Worm (Caenorhabditis elegans): ENCODE data around the gene Y43F4A.1.
A peak's percentile ranks its signal among the peaks of the same experiment; 100 is the strongest.

Gene Y43F4A.1

DNA sequence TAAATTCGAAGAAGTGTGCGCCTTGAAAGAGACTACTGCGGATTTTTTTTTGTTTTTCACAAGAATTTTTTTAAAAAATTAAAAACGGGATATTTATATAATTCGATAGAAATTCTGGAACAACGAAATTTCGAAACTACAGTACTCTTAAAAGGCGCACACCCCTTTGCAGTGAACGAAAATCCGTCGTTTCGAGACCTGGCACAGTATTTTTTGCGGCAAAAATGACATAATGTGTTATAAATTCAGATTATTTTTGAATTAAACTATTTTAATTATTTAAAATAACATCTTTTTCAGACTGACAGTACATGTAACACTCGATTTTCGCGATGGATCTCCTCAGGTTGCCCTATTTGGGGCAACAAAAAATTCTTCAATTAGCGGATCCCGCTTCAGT, 40.1 kb downstream of the Y43F4A.1 start, which contains the start of gene F56A8.4:
F56A8.4 (plus strand) TSS at position 301 of the 400 bp plus-strand sequence.
- TF ChIP-seq ceh-83 (GFP tag; optimal IDR thresholded peaks at IDR 0.05), result peak; percentile 1
- no peak for TF ChIP-seq elt-1 (tag; optimal IDR thresholded peaks at IDR 0.05; ENCODE audit: borderline replicate concordance, insufficient read depth)

DNA sequence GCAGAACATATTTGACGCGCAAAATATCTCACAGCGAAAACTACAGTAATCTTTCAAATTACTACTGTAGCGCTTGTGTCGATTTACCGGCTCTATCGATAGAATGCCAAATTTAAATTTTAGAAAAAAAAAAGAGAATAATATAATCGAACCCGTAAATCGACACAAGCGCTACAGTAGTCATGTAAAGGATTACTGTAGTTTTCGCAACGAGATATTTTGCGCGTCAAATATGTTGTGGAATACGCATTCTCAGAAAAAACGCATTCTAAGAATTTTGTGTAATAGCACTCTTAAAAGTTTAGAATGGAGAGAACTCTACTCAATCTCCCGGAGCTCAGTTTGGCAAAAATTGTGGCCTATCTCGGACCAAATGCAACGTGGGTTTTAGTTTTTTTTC, 42.7 kb downstream of the Y43F4A.1 start, which contains the start of gene F56A8.5:
F56A8.5 (plus strand) TSS at position 301 of the 400 bp plus-strand sequence.
- TF ChIP-seq nhr-28 (tag; optimal IDR thresholded peaks at IDR 0.05), result no peak
- no peak for TF ChIP-seq blmp-1 (tag; optimal IDR thresholded peaks at IDR 0.05)
- no peak for TF ChIP-seq ceh-39 (tag; optimal IDR thresholded peaks at IDR 0.05)
- no peak for TF ChIP-seq zip-8 (tag; optimal IDR thresholded peaks at IDR 0.05)
- TF ChIP-seq unc-120 (tag; optimal IDR thresholded peaks at IDR 0.05; ENCODE audit: poor library complexity, severe bottlenecking), result no peak
- no peak for TF ChIP-seq nhr-76 (tag; optimal IDR thresholded peaks at IDR 0.05)
- no peak for TF ChIP-seq tbx-8 (GFP tag; optimal IDR thresholded peaks at IDR 0.05)
- TF ChIP-seq lin-13 (tag; optimal IDR thresholded peaks at IDR 0.05), result no peak
- no peak for TF ChIP-seq M03D4.4 (tag; optimal IDR thresholded peaks at IDR 0.05)
- no peak for TF ChIP-seq nhr-237 (tag; optimal IDR thresholded peaks at IDR 0.05)
- TF ChIP-seq unc-39 (tag; optimal IDR thresholded peaks at IDR 0.05), result no peak
- no peak for TF ChIP-seq snpc-4 (tag; optimal IDR thresholded peaks at IDR 0.05)
- TF ChIP-seq elt-3 (tag; optimal IDR thresholded peaks at IDR 0.05), result no peak
- no peak for TF ChIP-seq ces-1 (GFP tag; optimal IDR thresholded peaks at IDR 0.05)
- no peak for TF ChIP-seq hlh-1 (tag; optimal IDR thresholded peaks at IDR 0.05)
- TF ChIP-seq pha-4 (tag; optimal IDR thresholded peaks at IDR 0.05), result no peak
- no peak for TF ChIP-seq ceh-43 (GFP tag; optimal IDR thresholded peaks at IDR 0.05)
- TF ChIP-seq nhr-12 (tag; optimal IDR thresholded peaks at IDR 0.05), result no peak
- no peak for TF ChIP-seq sem-2 (GFP tag; optimal IDR thresholded peaks at IDR 0.05)

DNA sequence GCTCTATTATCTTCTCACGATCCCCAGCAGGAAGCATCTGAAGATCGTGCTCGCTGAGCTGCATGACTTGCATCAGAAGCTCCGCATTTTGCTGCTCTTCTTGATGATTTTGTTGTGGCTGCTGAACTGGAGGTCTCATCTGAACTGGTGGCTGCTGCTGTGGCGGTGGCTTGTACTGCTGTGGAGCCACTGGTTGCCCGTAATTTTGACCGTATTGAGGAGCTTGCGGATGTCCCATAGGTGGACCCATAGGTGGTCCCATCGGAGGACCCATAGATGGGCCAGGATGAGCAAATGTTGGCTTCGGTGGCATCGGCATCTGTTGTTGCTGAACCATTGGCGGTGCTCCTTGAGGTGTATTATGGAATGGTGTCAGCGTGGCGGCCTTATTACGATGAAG, 44.2 kb downstream of the Y43F4A.1 start:
- no peak for TF ChIP-seq ces-1 (GFP tag; optimal IDR thresholded peaks at IDR 0.05)
- no peak for TF ChIP-seq mab-5 (tag; optimal IDR thresholded peaks at IDR 0.05)
- no peak for TF ChIP-seq unc-120 (tag; optimal IDR thresholded peaks at IDR 0.05; ENCODE audit: poor library complexity, severe bottlenecking)
- TF ChIP-seq tbx-8 (GFP tag; optimal IDR thresholded peaks at IDR 0.05), result no peak
- no peak for TF ChIP-seq elt-3 (tag; optimal IDR thresholded peaks at IDR 0.05)
- no peak for TF ChIP-seq mls-2 (tag; optimal IDR thresholded peaks at IDR 0.05)
- TF ChIP-seq lsy-2 (tag; optimal IDR thresholded peaks at IDR 0.05), result no peak
- no peak for TF ChIP-seq snpc-4 (tag; optimal IDR thresholded peaks at IDR 0.05)
- no peak for TF ChIP-seq M03D4.4 (tag; optimal IDR thresholded peaks at IDR 0.05)
- TF ChIP-seq ceh-39 (tag; optimal IDR thresholded peaks at IDR 0.05), result no peak
- TF ChIP-seq unc-39 (tag; optimal IDR thresholded peaks at IDR 0.05), result no peak
- no peak for TF ChIP-seq drap-1 (GFP tag; optimal IDR thresholded peaks at IDR 0.05)
- TF ChIP-seq elt-1 (tag; optimal IDR thresholded peaks at IDR 0.05; ENCODE audit: borderline replicate concordance, insufficient read depth), result no peak

DNA sequence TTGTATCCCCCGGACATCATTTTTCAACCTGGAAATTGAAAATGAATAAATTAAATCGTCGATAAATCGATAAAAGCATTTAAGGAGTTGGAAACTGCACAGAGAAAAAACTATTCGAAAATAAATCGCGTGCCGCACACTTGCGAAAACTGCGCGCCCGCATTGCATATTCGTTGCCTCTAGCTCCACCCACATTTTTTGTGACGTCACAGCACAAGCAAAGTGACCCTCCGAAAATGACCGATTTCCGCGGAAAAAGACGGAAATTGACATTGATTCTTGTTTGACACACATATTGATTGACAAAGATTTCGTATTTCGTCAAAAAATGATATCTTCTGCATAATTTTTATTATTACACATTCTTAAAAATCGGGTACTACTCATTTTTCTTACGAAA, 46.0 kb downstream of the Y43F4A.1 start, which contains the start of gene cpf-2:
cpf-2 (minus strand) TSS at position 28 of the 400 bp plus-strand sequence.
- peak; percentile 83 for TF ChIP-seq sptf-1 (tag; optimal IDR thresholded peaks at IDR 0.05)
- no peak for TF ChIP-seq blmp-1 (tag; optimal IDR thresholded peaks at IDR 0.05)
- no peak for TF ChIP-seq flh-1 (GFP tag; optimal IDR thresholded peaks at IDR 0.05)
- peak; percentile 29 for TF ChIP-seq nhr-2 (tag; optimal IDR thresholded peaks at IDR 0.05)
- no peak for TF ChIP-seq unc-62 (GFP tag; optimal IDR thresholded peaks at IDR 0.05)
- TF ChIP-seq ceh-43 (GFP tag; optimal IDR thresholded peaks at IDR 0.05), result peak; percentile 43
- TF ChIP-seq nhr-12 (tag; optimal IDR thresholded peaks at IDR 0.05), result peak; percentile 64
- no peak for TF ChIP-seq elt-1 (tag; optimal IDR thresholded peaks at IDR 0.05; ENCODE audit: borderline replicate concordance, insufficient read depth)
- TF ChIP-seq unc-39 (tag; optimal IDR thresholded peaks at IDR 0.05), result no peak
- TF ChIP-seq cnd-1 (tag; optimal IDR thresholded peaks at IDR 0.05), result peak; percentile 55
- TF ChIP-seq ceh-83 (GFP tag; optimal IDR thresholded peaks at IDR 0.05), result no peak
- no peak for TF ChIP-seq nhr-28 (tag; optimal IDR thresholded peaks at IDR 0.05)
- peak; percentile 31 for TF ChIP-seq ceh-39 (tag; optimal IDR thresholded peaks at IDR 0.05)
- peak; percentile 50 for TF ChIP-seq ham-2 (GFP tag; optimal IDR thresholded peaks at IDR 0.05)
- peak; percentile 54 for TF ChIP-seq pha-4 (tag; optimal IDR thresholded peaks at IDR 0.05)
- TF ChIP-seq hlh-1 (tag; optimal IDR thresholded peaks at IDR 0.05), result peak; percentile 36
- TF ChIP-seq lsy-2 (tag; optimal IDR thresholded peaks at IDR 0.05), result peak; percentile 60
- peak; percentile 53 for TF ChIP-seq ztf-11 (tag; optimal IDR thresholded peaks at IDR 0.05)
- peak; percentile 46 for TF ChIP-seq unc-120 (tag; optimal IDR thresholded peaks at IDR 0.05; ENCODE audit: poor library complexity, severe bottlenecking)
- TF ChIP-seq bed-3 (GFP tag; optimal IDR thresholded peaks at IDR 0.05), result peak; percentile 55
- TF ChIP-seq nhr-237 (tag; optimal IDR thresholded peaks at IDR 0.05), result peak; percentile 39
- peak; percentile 58 for TF ChIP-seq mep-1 (tag; optimal IDR thresholded peaks at IDR 0.05)
- TF ChIP-seq M03D4.4 (tag; optimal IDR thresholded peaks at IDR 0.05), result peak; percentile 58
- TF ChIP-seq sem-2 (GFP tag; optimal IDR thresholded peaks at IDR 0.05), result peak; percentile 42
- peak; percentile 77 for TF ChIP-seq drap-1 (GFP tag; optimal IDR thresholded peaks at IDR 0.05)
- peak; percentile 26 for TF ChIP-seq lin-32 (GFP tag; optimal IDR thresholded peaks at IDR 0.05)
- no peak for TF ChIP-seq elt-3 (tag; optimal IDR thresholded peaks at IDR 0.05)
- no peak for TF ChIP-seq snpc-4 (tag; optimal IDR thresholded peaks at IDR 0.05)
- TF ChIP-seq tbx-8 (GFP tag; optimal IDR thresholded peaks at IDR 0.05), result no peak
- no peak for TF ChIP-seq nhr-76 (tag; optimal IDR thresholded peaks at IDR 0.05)
- no peak for TF ChIP-seq mab-5 (tag; optimal IDR thresholded peaks at IDR 0.05)
- TF ChIP-seq lin-13 (tag; optimal IDR thresholded peaks at IDR 0.05), result peak; percentile 63
- peak; percentile 34 for TF ChIP-seq ces-1 (GFP tag; optimal IDR thresholded peaks at IDR 0.05)
- TF ChIP-seq mls-2 (tag; optimal IDR thresholded peaks at IDR 0.05), result peak; percentile 79
- TF ChIP-seq zip-8 (tag; optimal IDR thresholded peaks at IDR 0.05), result peak; percentile 80
